Worm (Caenorhabditis elegans) whole organism, L2 larva: Measurements from ENCODE around the gene W01C8.5.

ENCODE experiments used
- F13H6.1 ChIP-seq: sonication (generic microtip); optimal IDR thresholded peaks from 2 replicates; lab custom pipeline; 2016; ENCODE audit warnings: missing genetic modification characterization, missing compliant biosample characterization
- ceh-82 ChIP-seq: fragments of 150-350 bp; optimal IDR thresholded peaks from 2 replicates; lab custom pipeline; 2014; ENCODE audit warnings: missing biosample characterization, missing genetic modification characterization
- egl-27 ChIP-seq: sonication (generic microtip); optimal IDR thresholded peaks from 3 replicates; lab custom pipeline; 2017; ENCODE audit warnings: missing biosample characterization, missing genetic modification reagents, missing genetic modification characterization
- elt-1 ChIP-seq: fragments of 150-350 bp; optimal IDR thresholded peaks from 2 replicates; lab custom pipeline; 2014; ENCODE audit warnings: missing biosample characterization, missing genetic modification characterization
- lin-39 ChIP-seq: fragments of 150-350 bp; optimal IDR thresholded peaks from 2 replicates; lab custom pipeline; 2014; ENCODE audit warnings: missing biosample characterization, missing genetic modification reagents, missing genetic modification characterization
- mdl-1 ChIP-seq, 2 experiments: fragments of 150-350 bp in 1 of 2; sonication (generic microtip) in 1 of 2; optimal IDR thresholded peaks; 2 replicates each; lab custom pipeline; 2017; ENCODE audit warnings: missing biosample characterization in 2 of 2, missing genetic modification characterization in 2 of 2
- nhr-23 ChIP-seq: fragments of 150-350 bp; optimal IDR thresholded peaks from 2 replicates; lab custom pipeline; 2014; ENCODE audit warnings: missing biosample characterization, missing genetic modification reagents, missing genetic modification characterization
- peb-1 ChIP-seq: fragments of 150-350 bp; optimal IDR thresholded peaks from 2 replicates; lab custom pipeline; 2014; ENCODE audit warnings: missing biosample characterization, missing genetic modification characterization
- skn-1 ChIP-seq: sonication (generic microtip); optimal IDR thresholded peaks from 2 replicates; lab custom pipeline; 2017; ENCODE audit warnings: missing biosample characterization, missing genetic modification characterization

ce11 chrX:5661179-5661578 is 35.9 kb downstream of the W01C8.5 start:
- TF ChIP-seq lin-39 (tag; lab: Kevin White, UChicago), result no peak
- TF ChIP-seq peb-1 (tag; lab: Kevin White, UChicago), result no peak
- no peak for TF ChIP-seq nhr-23 (tag; lab: Kevin White, UChicago)
- TF ChIP-seq mdl-1 (tag; optimal IDR thresholded peaks at IDR 0.05; lab: Kevin White, UChicago), result no peak
- no peak for TF ChIP-seq F13H6.1 (tag; lab: Kevin White, UChicago)
- no peak for TF ChIP-seq ceh-82 (tag; lab: Kevin White, UChicago)
- no peak for TF ChIP-seq skn-1 (tag; lab: Kevin White, UChicago)
- no peak for TF ChIP-seq elt-1
- no peak for TF ChIP-seq egl-27 (tag; lab: Kevin White, UChicago)
